Fruit fly (Drosophila melanogaster) whole organism, embryonic: ENCODE data around the gene CG45100.
A peak's percentile ranks its signal among the peaks of the same experiment; 100 is the strongest.

Experiments
- CG18011 ChIP-seq: fragments of 200-800 bp; sonication (Bioruptor generic); optimal IDR thresholded peaks from 2 replicates; lab custom pipeline; 2017; ENCODE audit warnings: missing biosample characterization, missing genetic modification characterization, mild to moderate bottlenecking, moderate library complexity, missing genotype
- CG18476 ChIP-seq: fragments of 200-800 bp; sonication (Bioruptor generic); optimal IDR thresholded peaks from 2 replicates; lab custom pipeline; 2016; ENCODE audit warnings: missing biosample characterization, mild to moderate bottlenecking, missing genetic modification characterization
- Ets65A ChIP-seq: fragments of 200-800 bp; sonication (Bioruptor generic); peaks from one replicate; lab custom pipeline; 2016; ENCODE audit warnings: missing biosample characterization, missing genetic modification characterization
- TFAM ChIP-seq: fragments of 200-800 bp; sonication (Bioruptor generic); optimal IDR thresholded peaks from 2 replicates; lab custom pipeline; 2017; ENCODE audit warnings: missing biosample characterization, missing genetic modification characterization, inconsistent platforms
- Vsx1 ChIP-seq: fragments of 200-800 bp; sonication (Bioruptor generic); optimal IDR thresholded peaks from 2 replicates; lab custom pipeline; 2017; ENCODE audit warnings: missing biosample characterization, mild to moderate bottlenecking, missing genetic modification characterization, missing genetic modification reagents
- ase ChIP-seq: fragments of 200-800 bp; sonication (Bioruptor generic); IDR thresholded peaks from 3 replicates; pipeline ENCODE4 v1.3.6; 2022; ENCODE audit warnings: missing biosample characterization, missing genetic modification characterization
- corto ChIP-seq: fragments of 200-800 bp; sonication (Bioruptor generic); optimal IDR thresholded peaks from 2 replicates; lab custom pipeline; 2016; ENCODE audit warnings: missing biosample characterization, mild to moderate bottlenecking, missing genetic modification characterization, moderate library complexity
- crp ChIP-seq, 2 experiments: fragments of 200-800 bp; sonication (Bioruptor generic); optimal IDR thresholded peaks; 2 replicates in 1 of 2; 3 replicates in 1 of 2; lab custom pipeline; 2017; ENCODE audit warnings: missing biosample characterization in 2 of 2, missing genetic modification characterization in 2 of 2, mild to moderate bottlenecking in 1 of 2, moderate library complexity in 1 of 2
- fru ChIP-seq: fragments of >200 bp; optimal IDR thresholded peaks from 2 replicates; lab custom pipeline; 2017
- her ChIP-seq: fragments of 200-800 bp; sonication (Bioruptor generic); optimal IDR thresholded peaks from 2 replicates; lab custom pipeline; 2016; ENCODE audit warnings: missing biosample characterization, missing genetic modification characterization
- repo ChIP-seq: fragments of 200-800 bp; sonication (Bioruptor generic); optimal IDR thresholded peaks from 2 replicates; lab custom pipeline; 2016; ENCODE audit warnings: missing biosample characterization, missing genetic modification characterization
- seq ChIP-seq: fragments of 200-800 bp; sonication (Bioruptor generic); IDR thresholded peaks from 2 replicates; pipeline ENCODE4 v1.3.6; 2022; ENCODE audit warnings: missing biosample characterization, missing genetic modification characterization
- tll ChIP-seq, 2 experiments: fragments of 200-800 bp in 1 of 2; fragments of >200 bp in 1 of 2; sonication (Bioruptor generic) in 1 of 2; optimal IDR thresholded peaks; 2 replicates each; lab custom pipeline; 2017 to 2019; ENCODE audit warnings: missing biosample characterization in 2 of 2, missing genetic modification characterization in 2 of 2, mild to moderate bottlenecking in 1 of 2, moderate library complexity in 1 of 2
- usp ChIP-seq: fragments of >200 bp; optimal IDR thresholded peaks from 2 replicates; lab custom pipeline; 2017; ENCODE audit warnings: missing biosample characterization, missing genetic modification characterization
- wdn ChIP-seq: fragments of 200-800 bp; sonication (Bioruptor generic); IDR thresholded peaks from 2 replicates; pipeline ENCODE4 v1.3.6; 2022; ENCODE audit warnings: missing biosample characterization, missing genetic modification characterization
- wek ChIP-seq: fragments of 200-800 bp; sonication (Bioruptor generic); optimal IDR thresholded peaks from 3 replicates; lab custom pipeline; 2018; ENCODE audit warnings: missing biosample characterization, mild to moderate bottlenecking, missing genetic modification characterization, moderate library complexity

CG45100 gene

dm6 chr3R:5429786-5430185 is 44.6 kb downstream of the CG45100 start:
- peak; percentile 93 for TF ChIP-seq Ets65A (GFP tag; lab: Kevin White, UChicago)
- TF ChIP-seq ase (GFP tag; lab: Robert Waterston, UW): no peak

dm6 chr3R:5427157-5427556 is 47.2 kb downstream of the CG45100 start, which contains the start of gene CG12147:
Gene CG12147, minus strand, starts transcription at chr3R:5427257.
- TF ChIP-seq tll (GFP tag; optimal IDR thresholded peaks at IDR 0.05; lab: Kevin White, UChicago) (no peak), crp (GFP tag; optimal IDR thresholded peaks at IDR 0.05; lab: Kevin White, UChicago) (no peak), CG18476 (no peak), fru (lab: Kevin White, UChicago) (no peak), seq (GFP tag; lab: Robert Waterston, UW) (no peak), wdn (GFP tag; lab: Robert Waterston, UW) (no peak), corto (GFP tag; lab: Kevin White, UChicago) (no peak), usp (GFP tag; lab: Kevin White, UChicago) (no peak), her (GFP tag; lab: Kevin White, UChicago) (no peak), TFAM (GFP tag; lab: Kevin White, UChicago) (no peak), repo (GFP tag; lab: Kevin White, UChicago) (no peak), Vsx1 (GFP tag; lab: Kevin White, UChicago) (no peak), CG18011 (GFP tag; lab: Kevin White, UChicago) (no peak), wek (GFP tag; lab: Kevin White, UChicago) (no peak)
